Fruit fly (Drosophila melanogaster): Measurements from ENCODE around the gene Scsalpha1.

Scsalpha1 gene

dm6 chr3L:3855194-3855980, 41.4 kb downstream of the Scsalpha1 start (continued):
- TF ChIP-seq sisA (GFP tag; IDR thresholded peaks at IDR 0.05) (peak; percentile 53), ttk (GFP tag; IDR thresholded peaks at IDR 0.05) (no peak), CG7556 (GFP tag; optimal IDR thresholded peaks at IDR 0.05) (peak; percentile 67), CG17359 (tag; optimal IDR thresholded peaks at IDR 0.05) (peak; percentile 41), zen2 (GFP tag; IDR thresholded peaks at IDR 0.05; ENCODE audit: partially characterized antibody) (no peak; the same call in 2 of the 3 replicates), CG5953 (GFP tag; IDR thresholded peaks at IDR 0.05) (no peak), crp (GFP tag; optimal IDR thresholded peaks at IDR 0.05) (no peak), CG42726 (GFP tag; IDR thresholded peaks at IDR 0.05; ENCODE audit: partially characterized antibody) (no peak), hbn (GFP tag; IDR thresholded peaks at IDR 0.05; ENCODE audit: partially characterized antibody) (no peak), nerfin-1 (tag; optimal IDR thresholded peaks at IDR 0.05) (peak; percentile 41), CG6765 (GFP tag; optimal IDR thresholded peaks at IDR 0.05) (no peak), dmrt11E (tag; optimal IDR thresholded peaks at IDR 0.05) (peak; percentile 90), CG6175 (GFP tag; IDR thresholded peaks at IDR 0.05) (no peak), Aef1 (GFP tag; IDR thresholded peaks at IDR 0.05) (no peak), Usf (GFP tag; optimal IDR thresholded peaks at IDR 0.05) (peak; percentile 8), Mad (GFP tag; optimal IDR thresholded peaks at IDR 0.05) (no peak), maf-S (GFP tag; optimal IDR thresholded peaks at IDR 0.05) (no peak), Lhr (GFP tag; optimal IDR thresholded peaks at IDR 0.05) (peak; percentile 32), CG10321 (GFP tag; IDR thresholded peaks at IDR 0.05) (no peak), seq (GFP tag; IDR thresholded peaks at IDR 0.05) (peak; percentile 50; the same call in 1 of the 2 replicates), lov (optimal IDR thresholded peaks at IDR 0.05) (no peak), lov (GFP tag; IDR thresholded peaks at IDR 0.05) (no peak), pum (GFP tag; optimal IDR thresholded peaks at IDR 0.05) (no peak), CG12236 (GFP tag; optimal IDR thresholded peaks at IDR 0.05) (no peak), amos (GFP tag; IDR thresholded peaks at IDR 0.05; ENCODE audit: partially characterized antibody) (no peak), E2f1 (GFP tag; IDR thresholded peaks at IDR 0.05) (0 out of 2 replicates have a peak, but pooled peaks have one; percentile 22), run (tag; optimal IDR thresholded peaks at IDR 0.05) (no peak), CG11695 (GFP tag; IDR thresholded peaks at IDR 0.05) (peak; percentile 65; the same call in 1 of the 3 replicates), hth (optimal IDR thresholded peaks at IDR 0.05) (no peak), Dfd (GFP tag; optimal IDR thresholded peaks at IDR 0.05) (no peak), B-H1 (GFP tag; IDR thresholded peaks at IDR 0.05) (no peak), oc (tag; optimal IDR thresholded peaks at IDR 0.05) (peak; percentile 61), CG1832 (GFP tag; optimal IDR thresholded peaks at IDR 0.05) (no peak), CG30020 (tag; optimal IDR thresholded peaks at IDR 0.05) (no peak), CG4328 (GFP tag; optimal IDR thresholded peaks at IDR 0.05) (no peak), gro (GFP tag; optimal IDR thresholded peaks at IDR 0.05) (no peak), CG12219 (GFP tag; optimal IDR thresholded peaks at IDR 0.05) (peak; percentile 27), CG6654 (GFP tag; optimal IDR thresholded peaks at IDR 0.05) (no peak), fu2 (GFP tag; optimal IDR thresholded peaks at IDR 0.05) (no peak), NC2α (GFP tag; optimal IDR thresholded peaks at IDR 0.05) (no peak), danr (GFP tag; IDR thresholded peaks at IDR 0.05) (no peak), otp (GFP tag; IDR thresholded peaks at IDR 0.05) (0 out of 3 replicates have a peak, but pooled peaks have one; percentile 25), jigr1 (GFP tag; IDR thresholded peaks at IDR 0.05) (no peak), CG7271 (tag; optimal IDR thresholded peaks at IDR 0.05) (no peak), CG13894 (tag; optimal IDR thresholded peaks at IDR 0.05) (peak; percentile 69), CG14667 (GFP tag; IDR thresholded peaks at IDR 0.05) (0 out of 2 replicates have a peak, but pooled peaks have one; percentile 30), Hr78 (GFP tag; optimal IDR thresholded peaks at IDR 0.05) (no peak), gfzf (GFP tag; optimal IDR thresholded peaks at IDR 0.05) (no peak), CG4282 (GFP tag; optimal IDR thresholded peaks at IDR 0.05) (no peak), CG1602 (GFP tag; optimal IDR thresholded peaks at IDR 0.05) (peak; percentile 53)

Data from whole organism, embryonic.